Worm (Caenorhabditis elegans): Measurements from ENCODE around the gene mrps-11.

- TF ChIP-seq ama-1 (optimal IDR thresholded peaks at IDR 0.05) (no peak), hnd-1 (tag; optimal IDR thresholded peaks at IDR 0.05) (no peak), hmbx-1 (tag; optimal IDR thresholded peaks at IDR 0.05) (no peak)
Observed at ce11 chrV:12517148-12517547, 22.7 kb upstream of the mrps-11 start, which contains the start of gene cal-1.
